Fruit fly (Drosophila melanogaster): ENCODE data around the gene glo.

glo gene

DNA sequence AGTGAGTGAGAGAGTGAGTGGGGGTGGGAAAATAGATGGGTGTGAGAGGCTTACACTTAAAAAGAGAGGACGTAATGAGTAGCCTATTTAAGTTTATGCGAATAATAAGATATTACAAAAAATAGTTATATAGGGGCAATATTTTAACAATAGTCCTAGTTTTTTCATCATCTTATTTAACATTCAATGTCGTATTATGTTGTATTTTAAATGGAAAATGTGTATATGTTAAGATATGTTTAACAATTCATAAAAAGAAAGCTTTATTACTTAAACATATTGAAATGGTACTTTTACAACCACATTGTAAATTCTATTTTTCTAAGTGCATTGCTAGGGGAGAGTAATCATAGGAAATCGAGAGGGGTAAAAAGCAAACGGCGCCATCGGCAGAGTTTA, 45.2 kb downstream of the glo start (continued):
- TF ChIP-seq Med (GFP tag) = no peak
- TF ChIP-seq CG10462 (GFP tag; optimal IDR thresholded peaks at IDR 0.05) = peak; percentile 4
- peak; percentile 55 for TF ChIP-seq HHEX (GFP tag; optimal IDR thresholded peaks at IDR 0.05)
- peak; percentile 79 for TF ChIP-seq CG10209 (GFP tag; optimal IDR thresholded peaks at IDR 0.05)
- no peak for TF ChIP-seq CG4282 (GFP tag; optimal IDR thresholded peaks at IDR 0.05)
- no peak for TF ChIP-seq C15 (GFP tag; IDR thresholded peaks at IDR 0.05)
- no peak for TF ChIP-seq pita (GFP tag; optimal IDR thresholded peaks at IDR 0.05)
- TF ChIP-seq HLHmδ (GFP tag; optimal IDR thresholded peaks at IDR 0.05) = no peak
- no peak for TF ChIP-seq CG4707 (GFP tag; optimal IDR thresholded peaks at IDR 0.05)
- no peak for TF ChIP-seq Bdp1 (GFP tag; optimal IDR thresholded peaks at IDR 0.05)
- no peak for TF ChIP-seq CG3838 (GFP tag; optimal IDR thresholded peaks at IDR 0.05)
- TF ChIP-seq CG9727 (GFP tag; optimal IDR thresholded peaks at IDR 0.05) = peak; percentile 86
- TF ChIP-seq CG10431 (GFP tag; optimal IDR thresholded peaks at IDR 0.05) = peak; percentile 43
- peak; percentile 73 for TF ChIP-seq Atf6 (GFP tag; IDR thresholded peaks at IDR 0.05)
- TF ChIP-seq CG11504 (tag; optimal IDR thresholded peaks at IDR 0.05) = peak; percentile 86
- TF ChIP-seq Sox100B (GFP tag; optimal IDR thresholded peaks at IDR 0.05) = peak; percentile 80
- TF ChIP-seq sens-2 (GFP tag; IDR thresholded peaks at IDR 0.05) = 0 out of 2 replicates have a peak, but pooled peaks have one; percentile 9
- TF ChIP-seq Asciz (GFP tag; optimal IDR thresholded peaks at IDR 0.05) = peak; percentile 46
- no peak for TF ChIP-seq MTF-1 (GFP tag; optimal IDR thresholded peaks at IDR 0.05; ENCODE audit: borderline replicate concordance)
- peak; percentile 22 for TF ChIP-seq Atf-2 (GFP tag; optimal IDR thresholded peaks at IDR 0.05)
- TF ChIP-seq sd (tag; optimal IDR thresholded peaks at IDR 0.05) = peak; percentile 4
- no peak for TF ChIP-seq CG10274 (GFP tag; optimal IDR thresholded peaks at IDR 0.05)
- TF ChIP-seq CG8388 (GFP tag; optimal IDR thresholded peaks at IDR 0.05) = peak; percentile 74
- TF ChIP-seq CG7987 (GFP tag; optimal IDR thresholded peaks at IDR 0.05) = no peak
- peak; percentile 41 for TF ChIP-seq NfI (GFP tag; optimal IDR thresholded peaks at IDR 0.05)
- peak; percentile 65 for TF ChIP-seq trem (tag; optimal IDR thresholded peaks at IDR 0.05)
- peak; percentile 20 for TF ChIP-seq CG3065 (GFP tag; optimal IDR thresholded peaks at IDR 0.05)
- peak; percentile 11 for TF ChIP-seq Vsx1 (GFP tag; optimal IDR thresholded peaks at IDR 0.05)
- TF ChIP-seq CG17186 (GFP tag; optimal IDR thresholded peaks at IDR 0.05) = no peak
- TF ChIP-seq ase (GFP tag; IDR thresholded peaks at IDR 0.05) = no peak
- peak; percentile 66 for TF ChIP-seq CG4424 (GFP tag; optimal IDR thresholded peaks at IDR 0.05)
- no peak for TF ChIP-seq fru (optimal IDR thresholded peaks at IDR 0.05)
- no peak for TF ChIP-seq fd64A (GFP tag; optimal IDR thresholded peaks at IDR 0.05)
- no peak for TF ChIP-seq Elba2 (GFP tag; optimal IDR thresholded peaks at IDR 0.05)
- TF ChIP-seq z (GFP tag; IDR thresholded peaks at IDR 0.05) = no peak
- TF ChIP-seq YL-1 (GFP tag; optimal IDR thresholded peaks at IDR 0.05) = peak; percentile 24
- TF ChIP-seq HLH4C (GFP tag; IDR thresholded peaks at IDR 0.05; ENCODE audit: partially characterized antibody) = no peak
- peak; percentile 42 for TF ChIP-seq exex (tag; optimal IDR thresholded peaks at IDR 0.05)
- TF ChIP-seq insv (GFP tag; optimal IDR thresholded peaks at IDR 0.05) = peak in 1 of 2 experiments; percentile 26
- TF ChIP-seq Hr78 (GFP tag; optimal IDR thresholded peaks at IDR 0.05) = peak in 1 of 2 experiments; percentile 53
- TF ChIP-seq Mrtf (GFP tag; IDR thresholded peaks at IDR 0.05) = no peak
- TF ChIP-seq Side (GFP tag; optimal IDR thresholded peaks at IDR 0.05) = no peak
- peak; percentile 45; the same call in 1 of the 2 replicates for TF ChIP-seq CG14014 (GFP tag; IDR thresholded peaks at IDR 0.05)
- no peak for TF ChIP-seq aop (GFP tag; IDR thresholded peaks at IDR 0.05)
- no peak for TF ChIP-seq sima (GFP tag; optimal IDR thresholded peaks at IDR 0.05)
- no peak for TF ChIP-seq CG4854 (GFP tag; optimal IDR thresholded peaks at IDR 0.05)
- TF ChIP-seq CG13424 (tag; optimal IDR thresholded peaks at IDR 0.05) = peak; percentile 90
- TF ChIP-seq ATbp (GFP tag; optimal IDR thresholded peaks at IDR 0.05) = peak; percentile 41
- TF ChIP-seq amos (GFP tag; IDR thresholded peaks at IDR 0.05; ENCODE audit: partially characterized antibody) = no peak
- no peak for TF ChIP-seq gro (GFP tag; optimal IDR thresholded peaks at IDR 0.05)
- TF ChIP-seq gcm (GFP tag; optimal IDR thresholded peaks at IDR 0.05) = peak; percentile 65
